Worm (Caenorhabditis elegans): ENCODE measurements around the gene clec-136.

ce11 chrII:4572579-4572978, 43.8 kb downstream of the clec-136 start:
- no peak for TF ChIP-seq klf-2 (GFP tag; conservative IDR thresholded peaks at IDR 0.05)
- TF ChIP-seq cog-1 (tag; optimal IDR thresholded peaks at IDR 0.05), result no peak
- TF ChIP-seq tab-1 (GFP tag; IDR thresholded peaks at IDR 0.05), result no peak
- TF ChIP-seq med-1 (GFP tag; optimal IDR thresholded peaks at IDR 0.05; ENCODE audit: insufficient read depth), result no peak
- TF ChIP-seq ztf-23 (GFP tag; IDR thresholded peaks at IDR 0.05), result no peak
- no peak for TF ChIP-seq T22C8.4 (GFP tag; IDR thresholded peaks at IDR 0.05)
- TF ChIP-seq ztf-29 (GFP tag; IDR thresholded peaks at IDR 0.05), result no peak

Data from whole organism, midembryonic.